Fruit fly (Drosophila melanogaster): ENCODE measurements around the gene CoRest.
A peak's percentile ranks its signal among the peaks of the same experiment; 100 is the strongest.

The CoRest gene

DNA sequence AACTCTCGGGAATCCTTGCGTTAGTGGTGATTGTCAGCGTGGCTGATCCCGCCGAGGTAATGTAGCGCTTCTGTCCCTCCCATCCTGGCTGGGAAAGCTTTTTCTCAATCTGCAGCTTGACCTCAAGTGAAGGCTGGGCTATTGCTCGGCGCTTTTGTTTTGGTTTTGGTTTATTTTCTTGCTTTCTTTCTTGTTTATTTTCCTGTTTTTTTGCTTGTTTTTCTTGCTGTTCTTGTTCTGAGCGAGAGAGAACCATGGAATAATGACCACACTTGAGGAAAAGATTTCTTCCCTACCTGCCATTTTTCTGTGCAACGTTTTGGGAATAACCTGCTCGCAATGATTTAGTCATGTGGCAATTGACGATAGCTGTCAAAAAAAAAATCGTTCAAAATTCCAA lies 36.7 kb upstream of the CoRest start (continued):
- TF ChIP-seq Sox14 (GFP tag; optimal IDR thresholded peaks at IDR 0.05) (no peak), Met (GFP tag; optimal IDR thresholded peaks at IDR 0.05) (no peak), spab (GFP tag; optimal IDR thresholded peaks at IDR 0.05) (no peak), Lpt (GFP tag; optimal IDR thresholded peaks at IDR 0.05) (no peak), CG4318 (GFP tag; optimal IDR thresholded peaks at IDR 0.05) (no peak), Blimp-1 (GFP tag; optimal IDR thresholded peaks at IDR 0.05) (no peak), CG11762 (GFP tag; optimal IDR thresholded peaks at IDR 0.05; ENCODE audit: insufficient read depth) (no peak), CG31627 (GFP tag; optimal IDR thresholded peaks at IDR 0.05) (no peak), CG6792 (GFP tag; optimal IDR thresholded peaks at IDR 0.05) (no peak), CG8119 (GFP tag; IDR thresholded peaks at IDR 0.05) (peak; percentile 56), ss (GFP tag; optimal IDR thresholded peaks at IDR 0.05) (peak; percentile 86 to 91), Gug (GFP tag; IDR thresholded peaks at IDR 0.05) (no peak), net (GFP tag; optimal IDR thresholded peaks at IDR 0.05) (no peak), pdm3 (GFP tag; optimal IDR thresholded peaks at IDR 0.05) (no peak), CG11294 (GFP tag; IDR thresholded peaks at IDR 0.05) (no peak), CG1621 (tag; optimal IDR thresholded peaks at IDR 0.05) (peak; percentile 76), CG32006 (GFP tag; optimal IDR thresholded peaks at IDR 0.05) (no peak), fd59A (GFP tag; optimal IDR thresholded peaks at IDR 0.05) (peak; percentile 31)

DNA sequence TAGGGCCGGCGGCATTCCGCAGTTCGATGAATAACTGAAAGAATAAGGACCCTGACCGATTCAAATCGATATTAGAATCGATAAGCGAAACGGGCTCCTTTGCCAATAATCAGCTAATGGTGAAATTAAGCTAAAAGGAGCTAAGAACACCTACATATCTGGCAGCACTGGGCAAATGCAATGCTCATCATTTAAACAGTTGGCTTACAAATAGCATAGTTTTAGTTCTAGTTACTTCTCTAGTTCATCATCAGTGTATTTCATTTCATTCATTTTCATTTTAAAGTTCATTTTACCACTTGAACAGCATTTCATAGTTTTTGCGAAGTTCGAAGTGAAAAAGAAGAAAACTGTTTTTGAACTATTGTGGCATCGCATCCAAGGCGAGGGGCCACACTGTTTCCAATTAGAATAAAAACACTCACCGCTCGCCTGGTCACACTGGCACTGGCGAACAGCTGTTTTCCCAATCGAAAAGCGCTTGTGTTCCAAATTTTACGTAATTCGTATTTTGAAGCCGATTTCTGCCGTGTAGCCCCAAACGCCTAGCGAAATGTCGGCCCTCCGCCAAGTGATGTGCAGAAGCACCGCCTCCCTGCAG lies 29.6 kb upstream of the CoRest start, which contains the start of the genes pcm and ND-18:
pcm (minus strand) TSS at position 28 of the 601 bp plus-strand sequence.
ND-18 (plus strand) TSS at position 438 of the 601 bp plus-strand sequence.
- no peak for TF ChIP-seq CG34406 (GFP tag; optimal IDR thresholded peaks at IDR 0.05)
- 0 out of 3 replicates have a peak, but pooled peaks have one; percentile 17 for TF ChIP-seq CG6163 (GFP tag; IDR thresholded peaks at IDR 0.05)

DNA sequence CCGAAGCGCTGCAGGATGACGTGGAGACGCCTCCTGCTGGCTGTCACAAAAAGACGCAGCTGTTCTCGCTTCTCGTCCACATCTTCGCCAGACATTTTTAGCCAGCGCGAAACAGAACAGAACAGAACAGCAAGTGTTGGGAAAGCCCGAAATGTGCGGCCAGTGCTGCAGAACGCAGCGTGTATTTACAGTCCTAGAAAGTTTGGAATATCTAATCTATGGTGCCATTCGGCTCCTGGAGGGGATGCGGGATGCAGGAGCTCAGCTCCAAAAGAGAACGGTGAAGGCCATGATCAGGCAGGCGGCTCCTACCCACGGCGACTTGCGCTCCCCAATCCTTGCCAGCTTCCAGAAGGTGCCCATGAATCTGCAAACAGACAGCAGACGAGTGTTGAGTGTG lies 27.4 kb upstream of the CoRest start, which contains the start of gene CG12204:
CG12204 (minus strand) TSS at position 117 of the 400 bp plus-strand sequence.
- TF ChIP-seq lz (GFP tag; optimal IDR thresholded peaks at IDR 0.05) = peak; percentile 31
- peak; percentile 51 for TF ChIP-seq esn (GFP tag; optimal IDR thresholded peaks at IDR 0.05)
- peak; percentile 65 for TF ChIP-seq Eip78C (GFP tag)
- no peak for TF ChIP-seq CG11902 (GFP tag; optimal IDR thresholded peaks at IDR 0.05)
- no peak for TF ChIP-seq CG15336 (GFP tag; IDR thresholded peaks at IDR 0.05)
- peak; percentile 3 for TF ChIP-seq CG31627 (GFP tag; optimal IDR thresholded peaks at IDR 0.05)
- peak in 1 of 2 experiments; percentile 18 for TF ChIP-seq ss (GFP tag; optimal IDR thresholded peaks at IDR 0.05)
- peak; percentile 35 for TF ChIP-seq cyc (GFP tag; optimal IDR thresholded peaks at IDR 0.05)
- no peak for TF ChIP-seq CG10669 (GFP tag; optimal IDR thresholded peaks at IDR 0.05)
- TF ChIP-seq topi (GFP tag; optimal IDR thresholded peaks at IDR 0.05) = peak; percentile 35
- no peak for TF ChIP-seq Blimp-1 (GFP tag; optimal IDR thresholded peaks at IDR 0.05)

dm6 chrX:19494830-19495610 lies 26.7 kb upstream of the CoRest start, which contains the start of the genes ksh, CG14200 and Pfrx:
TSS of gene ksh (minus strand) at chrX:19494992.
TSS of gene CG14200 (plus strand) at chrX:19495505.
TSS of gene Pfrx (plus strand) at chrX:19495505.
- peak; percentile 67 for TF ChIP-seq dsx (GFP tag; optimal IDR thresholded peaks at IDR 0.05; ENCODE audit: poor library complexity, severe bottlenecking)
- no peak for TF ChIP-seq CG6163 (GFP tag; IDR thresholded peaks at IDR 0.05)
- TF ChIP-seq pdm3 (GFP tag; optimal IDR thresholded peaks at IDR 0.05) = no peak
- TF ChIP-seq lz (GFP tag; optimal IDR thresholded peaks at IDR 0.05) = peak; percentile 5
- TF ChIP-seq Hr38 (GFP tag; optimal IDR thresholded peaks at IDR 0.05) = no peak
- no peak for TF ChIP-seq Sox15 (GFP tag; optimal IDR thresholded peaks at IDR 0.05)
- TF ChIP-seq net (GFP tag; optimal IDR thresholded peaks at IDR 0.05) = no peak
- TF ChIP-seq Eip75B (GFP tag; optimal IDR thresholded peaks at IDR 0.05) = no peak
- TF ChIP-seq Eip78C (GFP tag) = peak; percentile 49
- TF ChIP-seq Eip93F (GFP tag; optimal IDR thresholded peaks at IDR 0.05) = no peak
- TF ChIP-seq Sox102F (GFP tag; optimal IDR thresholded peaks at IDR 0.05) = no peak
- TF ChIP-seq Gug (GFP tag; IDR thresholded peaks at IDR 0.05) = no peak
- TF ChIP-seq CG31627 (GFP tag; optimal IDR thresholded peaks at IDR 0.05) = peak; percentile 24
- peak; percentile 5 for TF ChIP-seq topi (GFP tag; optimal IDR thresholded peaks at IDR 0.05)
- no peak for TF ChIP-seq CG11294 (GFP tag; IDR thresholded peaks at IDR 0.05)
- no peak for TF ChIP-seq achi (GFP tag; optimal IDR thresholded peaks at IDR 0.05)
- no peak for TF ChIP-seq CG1621 (tag; optimal IDR thresholded peaks at IDR 0.05)
- TF ChIP-seq eg (GFP tag; IDR thresholded peaks at IDR 0.05) = 0 out of 3 replicates have a peak, but pooled peaks have one; percentile 24
- no peak for TF ChIP-seq CG6854 (GFP tag; optimal IDR thresholded peaks at IDR 0.05)
- TF ChIP-seq Sox14 (GFP tag; optimal IDR thresholded peaks at IDR 0.05) = no peak
- TF ChIP-seq CG9139 (GFP tag; optimal IDR thresholded peaks at IDR 0.05) = no peak
- TF ChIP-seq CG6808 (GFP tag; optimal IDR thresholded peaks at IDR 0.05) = no peak
- TF ChIP-seq Hr4 (GFP tag; optimal IDR thresholded peaks at IDR 0.05) = no peak
- peak; percentile 12 for TF ChIP-seq cyc (GFP tag; optimal IDR thresholded peaks at IDR 0.05)
- TF ChIP-seq CG8119 (GFP tag; IDR thresholded peaks at IDR 0.05) = no peak
- peak; percentile 34 for TF ChIP-seq Hr39 (GFP tag; optimal IDR thresholded peaks at IDR 0.05)

Data from whole organism, prepupa.